Worm (Caenorhabditis elegans): ENCODE measurements around the gene spig-4.

spig-4 gene

DNA sequence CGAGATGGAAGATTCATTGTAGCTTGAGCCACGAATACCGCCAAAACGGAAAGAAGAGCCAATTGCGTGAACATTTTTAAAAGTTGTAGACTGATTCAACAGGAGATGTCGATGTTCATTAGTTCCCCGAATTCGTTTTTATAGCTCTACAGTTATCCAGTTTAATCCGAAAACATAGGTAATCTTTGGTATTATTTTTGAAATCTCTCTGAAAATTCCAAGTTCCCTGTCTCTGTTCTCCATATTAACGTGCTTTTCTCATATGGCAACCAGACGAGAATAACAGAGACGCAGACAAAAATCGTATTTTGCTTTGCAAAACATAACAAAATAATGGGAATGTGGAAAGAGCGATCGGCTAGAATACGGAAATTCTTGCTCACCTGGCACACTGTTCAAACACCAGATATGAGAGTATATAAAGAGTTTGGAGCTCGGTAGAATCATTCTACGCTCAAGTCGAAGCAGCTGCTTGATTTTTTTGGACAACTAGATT lies 7.1 kb downstream of the spig-4 start, which contains the start of the genes spig-3 and F14D7.12:
spig-3 (minus strand) TSS at position 101 of the 496 bp plus-strand sequence.
F14D7.12 (plus strand) TSS at position 446 of the 496 bp plus-strand sequence.
- TF ChIP-seq ceh-45 (GFP tag; IDR thresholded peaks at IDR 0.05) = no peak
- TF ChIP-seq sox-4 (tag; optimal IDR thresholded peaks at IDR 0.05) = no peak
- TF ChIP-seq pag-3 (tag; optimal IDR thresholded peaks at IDR 0.05; ENCODE audit: borderline replicate concordance) = no peak
- TF ChIP-seq sdc-2 (tag; optimal IDR thresholded peaks at IDR 0.05) = no peak
- no peak for TF ChIP-seq mec-3 (tag; optimal IDR thresholded peaks at IDR 0.05; ENCODE audit: borderline replicate concordance)
- TF ChIP-seq ahr-1 (tag; optimal IDR thresholded peaks at IDR 0.05) = no peak
- TF ChIP-seq dve-1 (tag; optimal IDR thresholded peaks at IDR 0.05) = no peak
- no peak for TF ChIP-seq nhr-232 (tag; optimal IDR thresholded peaks at IDR 0.05)
- no peak for TF ChIP-seq ceh-6 (GFP tag; optimal IDR thresholded peaks at IDR 0.05)
- TF ChIP-seq pax-1 (tag; optimal IDR thresholded peaks at IDR 0.05) = no peak
- TF ChIP-seq ref-2 (tag; optimal IDR thresholded peaks at IDR 0.05) = no peak
- no peak for TF ChIP-seq ceh-22 (tag; optimal IDR thresholded peaks at IDR 0.05)
- no peak for TF ChIP-seq tbx-2 (tag; optimal IDR thresholded peaks at IDR 0.05)
- no peak for TF ChIP-seq C38D4.7 (GFP tag; optimal IDR thresholded peaks at IDR 0.05)
- no peak for TF ChIP-seq fkh-6 (tag; optimal IDR thresholded peaks at IDR 0.05)
- no peak for TF ChIP-seq pros-1 (tag; optimal IDR thresholded peaks at IDR 0.05)
- no peak for TF ChIP-seq odd-2 (tag; optimal IDR thresholded peaks at IDR 0.05)

- TF ChIP-seq eyg-1 (tag; optimal IDR thresholded peaks at IDR 0.05) (no peak), che-1 (tag; optimal IDR thresholded peaks at IDR 0.05) (no peak), mec-3 (tag; optimal IDR thresholded peaks at IDR 0.05; ENCODE audit: borderline replicate concordance) (no peak), pag-3 (tag; optimal IDR thresholded peaks at IDR 0.05; ENCODE audit: borderline replicate concordance) (no peak), lin-11 (tag; optimal IDR thresholded peaks at IDR 0.05) (no peak), hlh-8 (tag; optimal IDR thresholded peaks at IDR 0.05) (no peak), odd-2 (tag; optimal IDR thresholded peaks at IDR 0.05) (no peak), ets-4 (tag; optimal IDR thresholded peaks at IDR 0.05) (no peak), ceh-24 (tag; optimal IDR thresholded peaks at IDR 0.05) (no peak), T23F11.4 (GFP tag; optimal IDR thresholded peaks at IDR 0.05) (no peak), pax-1 (tag; optimal IDR thresholded peaks at IDR 0.05) (no peak)
Measured at ce11 chrV:14296499-14296898, 10.2 kb downstream of the spig-4 start, which contains the start of gene F14D7.3. F14D7.3 (plus strand) TSS chrV:14296799.

DNA sequence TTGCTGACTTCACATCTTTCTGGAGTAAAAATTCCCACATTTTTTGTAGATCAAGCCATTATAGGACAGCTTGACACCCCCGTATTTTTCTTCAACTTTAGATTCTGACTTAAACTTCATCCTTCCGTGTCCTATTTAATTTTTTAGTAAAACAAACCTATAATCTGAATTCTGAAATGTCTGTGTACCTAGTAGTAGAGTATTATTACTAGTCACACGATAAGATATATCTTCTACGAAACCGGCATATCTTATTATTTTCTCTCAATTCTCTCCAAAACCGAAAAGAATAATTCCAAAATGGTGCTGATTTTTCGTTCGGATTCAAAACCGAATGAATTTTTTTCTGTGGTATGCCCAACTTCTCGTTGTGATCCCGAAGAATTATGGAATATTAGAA lies 12.3 kb downstream of the spig-4 start, which contains the start of gene F14D7.9:
F14D7.9 (plus strand) TSS at position 301 of the 400 bp plus-strand sequence.
- TF ChIP-seq C38D4.7 (GFP tag; optimal IDR thresholded peaks at IDR 0.05) (no peak), gmeb-2 (tag; optimal IDR thresholded peaks at IDR 0.05) (no peak), ceh-30 (tag; optimal IDR thresholded peaks at IDR 0.05) (no peak), pros-1 (tag; optimal IDR thresholded peaks at IDR 0.05) (no peak), ceh-24 (tag; optimal IDR thresholded peaks at IDR 0.05) (no peak), ttx-3 (tag; optimal IDR thresholded peaks at IDR 0.05) (no peak), madf-2 (tag; optimal IDR thresholded peaks at IDR 0.05) (no peak)

- TF ChIP-seq dve-1 (tag; optimal IDR thresholded peaks at IDR 0.05) (no peak), tbx-2 (tag; optimal IDR thresholded peaks at IDR 0.05) (no peak), sdc-2 (tag; optimal IDR thresholded peaks at IDR 0.05) (no peak), ttx-3 (tag; optimal IDR thresholded peaks at IDR 0.05) (no peak), sox-2 (GFP tag; IDR thresholded peaks at IDR 0.05) (no peak), pha-2 (tag; optimal IDR thresholded peaks at IDR 0.05) (no peak), elt-4 (tag; optimal IDR thresholded peaks at IDR 0.05) (no peak), ceh-6 (GFP tag; optimal IDR thresholded peaks at IDR 0.05) (no peak), ceh-2 (tag; optimal IDR thresholded peaks at IDR 0.05) (no peak), C08G9.2 (tag; optimal IDR thresholded peaks at IDR 0.05) (no peak), hlh-15 (tag; optimal IDR thresholded peaks at IDR 0.05) (no peak), T23F11.4 (GFP tag; optimal IDR thresholded peaks at IDR 0.05) (no peak), gmeb-2 (tag; optimal IDR thresholded peaks at IDR 0.05) (no peak), ahr-1 (tag; optimal IDR thresholded peaks at IDR 0.05) (no peak)
Measured at ce11 chrV:14293667-14294194, 12.9 kb downstream of the spig-4 start, which contains the start of gene F14D7.2. F14D7.2 (minus strand) TSS chrV:14293717.

Measured in whole organism, late embryonic.